Worm (Caenorhabditis elegans): ENCODE measurements around the gene M01B2.10.

DNA sequence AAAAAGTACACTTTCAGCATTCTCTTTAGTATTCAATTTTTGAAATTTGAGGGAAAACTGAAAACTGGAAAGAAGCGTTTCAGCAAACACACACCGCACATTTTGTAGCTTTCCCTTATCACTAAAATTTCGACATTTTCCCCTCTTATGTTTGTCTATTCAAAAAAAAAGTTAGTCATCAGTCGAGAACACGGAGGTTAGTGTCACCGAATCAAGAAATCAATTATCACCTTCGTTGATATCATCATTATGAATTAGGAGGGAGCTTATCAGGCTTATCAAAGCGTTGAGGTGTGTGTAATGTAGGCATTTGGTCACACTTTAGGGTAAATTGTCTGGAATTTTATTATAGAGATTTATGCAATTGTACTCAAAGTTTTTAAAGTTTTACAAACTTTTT is 36.4 kb upstream of the M01B2.10 start, which contains the start of gene cpr-3:
- TF ChIP-seq him-1 (tag; optimal IDR thresholded peaks at IDR 0.05), result no peak
- no peak for TF ChIP-seq dao-5 (tag; optimal IDR thresholded peaks at IDR 0.05)

Data from whole organism, L4/young adult.